Worm (Caenorhabditis elegans) whole organism, L3 larva: ENCODE data around the gene atrn-1.

Experiments
- aly-2 ChIP-seq: fragments of 150-350 bp; optimal IDR thresholded peaks from 2 replicates; lab custom pipeline; 2014; ENCODE audit warnings: missing biosample characterization, missing genetic modification characterization
- ceh-82 ChIP-seq: fragments of 150-350 bp; optimal IDR thresholded peaks from 2 replicates; lab custom pipeline; 2014; ENCODE audit warnings: missing biosample characterization, missing genetic modification characterization
- egl-27 ChIP-seq: sonication (generic microtip); optimal IDR thresholded peaks from 4 replicates; lab custom pipeline; 2017; ENCODE audit warnings: missing biosample characterization, missing genetic modification reagents, missing genetic modification characterization
- elt-3 ChIP-seq, 3 experiments: fragments of 150-350 bp in 1 of 3; sonication (generic microtip) in 2 of 3; optimal IDR thresholded peaks; 2 replicates in 2 of 3; 4 replicates in 1 of 3; lab custom pipeline; 2014 to 2017; ENCODE audit warnings: missing biosample characterization in 3 of 3, missing genetic modification characterization in 3 of 3
- eor-1 ChIP-seq, 2 experiments: fragments of 150-350 bp; optimal IDR thresholded peaks; 2 replicates each; lab custom pipeline; 2014 to 2018; ENCODE audit warnings: missing biosample characterization in 2 of 2, missing genetic modification characterization in 2 of 2
- fkh-10 ChIP-seq: sonication (generic microtip); optimal IDR thresholded peaks from 2 replicates; lab custom pipeline; 2017; ENCODE audit warnings: missing biosample characterization, missing genetic modification reagents, missing genetic modification characterization
- lin-39 ChIP-seq: fragments of 150-350 bp; optimal IDR thresholded peaks from 2 replicates; lab custom pipeline; 2018; ENCODE audit warnings: missing biosample characterization, missing genetic modification reagents, missing genetic modification characterization
- pha-4 ChIP-seq: fragments of 150-350 bp; optimal IDR thresholded peaks from 2 replicates; lab custom pipeline; 2014; ENCODE audit warnings: missing biosample characterization, missing genetic modification reagents, missing genetic modification characterization
- snpc-4 ChIP-seq: fragments of 150-350 bp; optimal IDR thresholded peaks from 2 replicates; lab custom pipeline; 2014; ENCODE audit warnings: missing biosample characterization, missing genetic modification characterization
- tbx-2 ChIP-seq: sonication (generic microtip); optimal IDR thresholded peaks from 2 replicates; lab custom pipeline; 2016; ENCODE audit warnings: mild to moderate bottlenecking, missing genetic modification characterization, missing compliant biosample characterization
- unc-62 ChIP-seq: fragments of 150-350 bp; sonication (generic microtip); optimal IDR thresholded peaks from 4 replicates; lab custom pipeline; 2014; ENCODE audit warnings: missing biosample characterization, missing genetic modification reagents, missing genetic modification characterization
- zag-1 ChIP-seq: fragments of 150-350 bp; optimal IDR thresholded peaks from 2 replicates; lab custom pipeline; 2014; ENCODE audit warnings: missing biosample characterization, missing genetic modification characterization

DNA sequence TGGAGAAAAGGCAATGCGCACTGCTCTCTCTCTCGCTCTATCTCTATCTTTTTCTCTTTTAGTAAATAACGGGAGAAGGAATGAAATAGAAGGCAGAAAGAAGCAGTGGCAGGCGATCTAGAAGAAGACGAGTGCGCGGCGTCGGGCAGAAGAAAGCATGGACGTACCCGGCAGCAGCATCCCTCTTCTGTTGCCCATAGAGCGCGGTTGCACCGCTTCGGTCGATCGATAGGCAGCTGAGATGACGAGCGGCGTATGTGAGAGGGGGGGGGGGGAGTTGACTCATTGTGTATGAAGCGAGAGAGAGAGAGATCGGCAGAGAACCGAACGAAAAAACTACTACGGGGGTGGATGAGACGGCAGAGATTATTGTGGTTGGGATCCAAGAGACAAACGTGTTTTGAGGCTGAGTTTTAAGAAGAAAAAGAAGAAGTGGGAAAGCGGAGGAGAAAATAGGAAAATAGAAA lies 3.2 kb upstream of the atrn-1 start:
- TF ChIP-seq ceh-82 (peak; percentile 50), egl-27 (peak; percentile 84), eor-1 (tag; optimal IDR thresholded peaks at IDR 0.05; lab: Kevin White, UChicago) (no peak), unc-62 (GFP tag; lab: Kevin White, UChicago) (peak; percentile 88), lin-39 (tag; lab: Kevin White, UChicago) (peak; percentile 95), pha-4 (peak; percentile 88), fkh-10 (GFP tag; lab: Kevin White, UChicago) (peak; percentile 99), elt-3 (tag; optimal IDR thresholded peaks at IDR 0.05; lab: Kevin White, UChicago) (peak in 1 of 3 experiments; percentile 80), tbx-2 (peak; percentile 86), snpc-4 (tag; lab: Kevin White, UChicago) (peak; percentile 90), aly-2 (no peak), zag-1 (tag; lab: Kevin White, UChicago) (no peak)
